Worm (Caenorhabditis elegans) whole organism, L1 larva: Measurements from ENCODE around the gene imb-2.
A peak's percentile ranks its signal among the peaks of the same experiment; 100 is the strongest.

ENCODE experiments used
- C04F5.9 ChIP-seq: sonication (generic microtip); optimal IDR thresholded peaks from 2 replicates; lab custom pipeline; 2016; ENCODE audit warnings: missing genetic modification characterization, missing compliant biosample characterization
- C16A3.4 ChIP-seq: fragments of 150-350 bp; optimal IDR thresholded peaks from 2 replicates; lab custom pipeline; 2014; ENCODE audit warnings: missing biosample characterization, missing genetic modification characterization
- C34B4.2 ChIP-seq: sonication (generic microtip); optimal IDR thresholded peaks from 2 replicates; lab custom pipeline; 2017; ENCODE audit warnings: mild to moderate bottlenecking, missing genetic modification characterization, missing compliant biosample characterization
- F16B12.6 ChIP-seq: fragments of 150-350 bp; optimal IDR thresholded peaks from 2 replicates; lab custom pipeline; 2014; ENCODE audit warnings: missing biosample characterization, missing genetic modification characterization
- aha-1 ChIP-seq: fragments of 150-350 bp; optimal IDR thresholded peaks from 2 replicates; lab custom pipeline; 2014; ENCODE audit warnings: missing biosample characterization, missing genetic modification characterization
- aly-2 ChIP-seq: fragments of 150-350 bp; optimal IDR thresholded peaks from 2 replicates; lab custom pipeline; 2014; ENCODE audit warnings: missing biosample characterization, missing genetic modification characterization
- ama-1 ChIP-seq: fragments of 150-350 bp; optimal IDR thresholded peaks from 2 replicates; lab custom pipeline; 2014
- ceh-63 ChIP-seq: fragments of 200-800 bp; sonication (Bioruptor generic); optimal IDR thresholded peaks from 2 replicates; lab custom pipeline; 2018; ENCODE audit warnings: mild to moderate bottlenecking, missing genetic modification characterization, missing compliant biosample characterization
- ceh-88 ChIP-seq: fragments of 200-800 bp; sonication (Bioruptor generic); IDR thresholded peaks from 2 replicates; pipeline ENCODE4 v1.3.6; 2022; ENCODE audit warnings: missing genetic modification characterization, missing compliant biosample characterization
- ceh-90 ChIP-seq: sonication (generic microtip); optimal IDR thresholded peaks from 2 replicates; lab custom pipeline; 2016; ENCODE audit warnings: missing genetic modification characterization, missing compliant biosample characterization
- dpl-1 ChIP-seq, 3 experiments: fragments of 150-350 bp in 2 of 3; sonication (generic microtip) in 1 of 3; optimal IDR thresholded peaks; 2 replicates each; lab custom pipeline; 2014 to 2017; ENCODE audit warnings: missing biosample characterization in 3 of 3, missing genetic modification characterization in 3 of 3, missing genetic modification reagents in 3 of 3
- dsc-1 ChIP-seq: sonication (generic microtip); optimal IDR thresholded peaks from 2 replicates; lab custom pipeline; 2016; ENCODE audit warnings: mild to moderate bottlenecking, missing genetic modification characterization, missing compliant biosample characterization
- egl-13 ChIP-seq: sonication (generic microtip); optimal IDR thresholded peaks from 2 replicates; lab custom pipeline; 2016; ENCODE audit warnings: missing genotype, missing genetic modification reagents, missing genetic modification characterization, missing compliant biosample characterization
- ets-5 ChIP-seq: fragments of 200-800 bp; sonication (Bioruptor generic); IDR thresholded peaks from 2 replicates; pipeline ENCODE4 v1.3.6; 2022; ENCODE audit warnings: missing genetic modification characterization, missing compliant biosample characterization
- fkh-8 ChIP-seq: sonication (generic microtip); optimal IDR thresholded peaks from 2 replicates; lab custom pipeline; 2016; ENCODE audit warnings: mild to moderate bottlenecking, missing genetic modification characterization, missing compliant biosample characterization
- fos-1 ChIP-seq: fragments of 150-350 bp; optimal IDR thresholded peaks from 2 replicates; lab custom pipeline; 2014; ENCODE audit warnings: missing biosample characterization, missing genetic modification characterization
- grh-1 ChIP-seq: fragments of 200-800 bp; sonication (Bioruptor generic); IDR thresholded peaks from 2 replicates; pipeline ENCODE4 v1.3.6; 2022; ENCODE audit warnings: missing genetic modification reagents, missing genetic modification characterization, missing compliant biosample characterization
- hlh-17 ChIP-seq: fragments of 200-800 bp; sonication (Bioruptor generic); optimal IDR thresholded peaks from 2 replicates; lab custom pipeline; 2018; ENCODE audit warnings: missing genetic modification characterization, mild to moderate bottlenecking, missing compliant biosample characterization, moderate library complexity, borderline replicate concordance
- hlh-4 ChIP-seq: sonication (generic microtip); optimal IDR thresholded peaks from 2 replicates; lab custom pipeline; 2016; ENCODE audit warnings: mild to moderate bottlenecking, missing genetic modification characterization, missing compliant biosample characterization
- hpl-2 ChIP-seq: fragments of 150-350 bp; optimal IDR thresholded peaks from 2 replicates; lab custom pipeline; 2014; ENCODE audit warnings: missing biosample characterization, missing genetic modification reagents, missing genetic modification characterization
- irx-1 ChIP-seq: sonication (generic microtip); optimal IDR thresholded peaks from 2 replicates; lab custom pipeline; 2016; ENCODE audit warnings: missing genetic modification characterization, missing compliant biosample characterization
- isw-1 ChIP-seq: fragments of 200-800 bp; sonication (Bioruptor generic); IDR thresholded peaks from 2 replicates; pipeline ENCODE4 v1.3.6; 2022; ENCODE audit warnings: missing genetic modification characterization, missing compliant biosample characterization
- jun-1 ChIP-seq: fragments of 150-350 bp; optimal IDR thresholded peaks from 2 replicates; lab custom pipeline; 2014; ENCODE audit warnings: missing biosample characterization, missing genetic modification reagents, missing genetic modification characterization
- lin-13 ChIP-seq: fragments of 150-350 bp; optimal IDR thresholded peaks from 2 replicates; lab custom pipeline; 2014; ENCODE audit warnings: missing biosample characterization, missing genetic modification reagents, missing genetic modification characterization
- lin-14 ChIP-seq: fragments of 200-800 bp; sonication (Bioruptor generic); optimal IDR thresholded peaks from 2 replicates; lab custom pipeline; 2018; ENCODE audit warnings: mild to moderate bottlenecking, missing genetic modification characterization, moderate library complexity, missing compliant biosample characterization
- lin-15B ChIP-seq: fragments of 150-350 bp; sonication (generic microtip); optimal IDR thresholded peaks from 3 replicates; lab custom pipeline; 2014; ENCODE audit warnings: missing biosample characterization, missing genetic modification characterization
- lin-35 ChIP-seq, 2 experiments: fragments of 150-350 bp; optimal IDR thresholded peaks; 2 replicates each; lab custom pipeline; 2014; ENCODE audit warnings: missing biosample characterization in 2 of 2, missing genetic modification characterization in 2 of 2, missing genetic modification reagents in 2 of 2
- lin-39 ChIP-seq: fragments of 150-350 bp; optimal IDR thresholded peaks from 2 replicates; lab custom pipeline; 2014; ENCODE audit warnings: missing biosample characterization, missing genetic modification reagents, missing genetic modification characterization
- mep-1 ChIP-seq: fragments of 150-350 bp; optimal IDR thresholded peaks from 2 replicates; lab custom pipeline; 2014; ENCODE audit warnings: missing biosample characterization, missing genetic modification characterization
- nhr-11 ChIP-seq: fragments of 150-350 bp; optimal IDR thresholded peaks from 2 replicates; lab custom pipeline; 2014; ENCODE audit warnings: missing biosample characterization, missing genetic modification characterization
- nhr-12 ChIP-seq: sonication (generic microtip); optimal IDR thresholded peaks from 2 replicates; lab custom pipeline; 2017; ENCODE audit warnings: missing biosample characterization, missing genetic modification characterization
- nhr-19 ChIP-seq: fragments of 200-800 bp; sonication (Bioruptor generic); conservative IDR thresholded peaks from 2 replicates; pipeline ENCODE4 v1.3.6; 2022; ENCODE audit warnings: missing genetic modification characterization, missing compliant biosample characterization
- nhr-237 ChIP-seq: fragments of 150-350 bp; optimal IDR thresholded peaks from 2 replicates; lab custom pipeline; 2014; ENCODE audit warnings: missing biosample characterization, missing genetic modification characterization
- nhr-47 ChIP-seq: sonication (generic microtip); optimal IDR thresholded peaks from 2 replicates; lab custom pipeline; 2016; ENCODE audit warnings: mild to moderate bottlenecking, missing genetic modification characterization, moderate library complexity, missing compliant biosample characterization
- nhr-71 ChIP-seq: sonication (generic microtip); optimal IDR thresholded peaks from 2 replicates; lab custom pipeline; 2016; ENCODE audit warnings: mild to moderate bottlenecking, missing genetic modification characterization, moderate library complexity, missing compliant biosample characterization
- nhr-76 ChIP-seq: sonication (generic microtip); optimal IDR thresholded peaks from 2 replicates; lab custom pipeline; 2017; ENCODE audit warnings: missing biosample characterization, missing genetic modification characterization
- nhr-77 ChIP-seq: fragments of 150-350 bp; optimal IDR thresholded peaks from 2 replicates; lab custom pipeline; 2014; ENCODE audit warnings: missing biosample characterization, missing genetic modification characterization
- nhr-84 ChIP-seq: sonication (generic microtip); optimal IDR thresholded peaks from 2 replicates; lab custom pipeline; 2017; ENCODE audit warnings: missing biosample characterization, missing genetic modification characterization
- nhr-85 ChIP-seq: sonication (generic microtip); peaks from one replicate; lab custom pipeline; 2016; ENCODE audit warnings: missing genetic modification characterization, inconsistent platforms, missing compliant biosample characterization
- nhr-90 ChIP-seq: sonication (generic microtip); optimal IDR thresholded peaks from 2 replicates; lab custom pipeline; 2016; ENCODE audit warnings: mild to moderate bottlenecking, missing genetic modification characterization, missing compliant biosample characterization; ENCODE audit not compliant: poor library complexity
- pqm-1 ChIP-seq: sonication (generic microtip); optimal IDR thresholded peaks from 3 replicates; lab custom pipeline; 2017; ENCODE audit warnings: missing biosample characterization, missing genetic modification characterization
- snu-23 ChIP-seq: sonication (generic microtip); optimal IDR thresholded peaks from 2 replicates; lab custom pipeline; 2016; ENCODE audit warnings: missing genetic modification characterization, missing compliant biosample characterization
- sox-4 ChIP-seq: sonication (generic microtip); optimal IDR thresholded peaks from 2 replicates; lab custom pipeline; 2016; ENCODE audit warnings: missing genetic modification characterization, missing compliant biosample characterization
- sup-37 ChIP-seq: fragments of 200-800 bp; sonication (Bioruptor generic); optimal IDR thresholded peaks from 2 replicates; lab custom pipeline; 2018; ENCODE audit warnings: mild to moderate bottlenecking, missing genetic modification characterization, missing compliant biosample characterization
- swsn-7 ChIP-seq: sonication (generic microtip); optimal IDR thresholded peaks from 2 replicates; lab custom pipeline; 2016; ENCODE audit warnings: missing genetic modification characterization, missing compliant biosample characterization
- tlp-1 ChIP-seq: fragments of 150-350 bp; optimal IDR thresholded peaks from 2 replicates; lab custom pipeline; 2014; ENCODE audit warnings: missing biosample characterization, missing genetic modification characterization
- unc-130 ChIP-seq: fragments of 150-350 bp; optimal IDR thresholded peaks from 2 replicates; lab custom pipeline; 2017; ENCODE audit warnings: missing biosample characterization, missing genetic modification characterization, inconsistent platforms
- unc-30 ChIP-seq: sonication (generic microtip); optimal IDR thresholded peaks from 2 replicates; lab custom pipeline; 2017; ENCODE audit warnings: missing biosample characterization, missing genetic modification characterization
- unc-62 ChIP-seq: fragments of 150-350 bp; optimal IDR thresholded peaks from 2 replicates; lab custom pipeline; 2014; ENCODE audit warnings: missing biosample characterization, missing genetic modification reagents, missing genetic modification characterization
- unc-86 ChIP-seq: sonication (generic microtip); optimal IDR thresholded peaks from 2 replicates; lab custom pipeline; 2016; ENCODE audit warnings: missing genetic modification characterization, missing compliant biosample characterization
- xbp-1 ChIP-seq: sonication (generic microtip); optimal IDR thresholded peaks from 2 replicates; lab custom pipeline; 2016; ENCODE audit warnings: missing genetic modification characterization, missing compliant biosample characterization
- zag-1 ChIP-seq: fragments of 150-350 bp; optimal IDR thresholded peaks from 2 replicates; lab custom pipeline; 2014; ENCODE audit warnings: missing biosample characterization, missing genetic modification characterization
- zip-4 ChIP-seq: fragments of 200-800 bp; sonication (Bioruptor generic); optimal IDR thresholded peaks from 2 replicates; lab custom pipeline; 2018; ENCODE audit warnings: mild to moderate bottlenecking, missing genetic modification characterization, moderate library complexity, missing compliant biosample characterization
- ztf-11 ChIP-seq, 2 experiments: sonication (generic microtip); optimal IDR thresholded peaks; 2 replicates each; lab custom pipeline; 2016 to 2017; ENCODE audit warnings: missing genetic modification characterization in 2 of 2, missing biosample characterization in 1 of 2, missing compliant biosample characterization in 1 of 2
- ztf-4 ChIP-seq: fragments of 150-350 bp; optimal IDR thresholded peaks from 2 replicates; lab custom pipeline; 2014; ENCODE audit warnings: missing biosample characterization, missing genetic modification characterization

imb-2 gene

DNA sequence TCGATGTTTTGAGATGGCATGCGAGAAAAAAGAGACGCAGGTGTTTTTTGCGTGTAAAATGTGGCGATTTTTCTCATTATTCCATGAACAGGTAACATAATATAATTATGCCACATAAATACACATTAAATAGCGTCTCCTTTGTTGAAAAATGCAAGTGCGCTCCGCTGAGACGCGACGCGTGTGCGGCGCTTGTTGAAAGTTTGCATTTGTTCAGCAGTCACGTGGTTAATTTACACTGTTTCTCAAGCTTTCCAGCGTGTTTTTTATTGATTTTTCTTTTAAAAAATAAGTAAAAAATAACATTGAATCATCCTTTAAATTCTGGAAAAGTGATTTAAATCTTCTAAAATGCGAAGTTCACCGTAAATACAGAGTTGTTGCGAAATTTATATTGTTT, 34.1 kb downstream of the imb-2 start (continued):
- peak; percentile 73 for TF ChIP-seq unc-86 (tag; lab: Kevin White, UChicago)
- peak; percentile 89 to 91 for TF ChIP-seq lin-35 (GFP tag; optimal IDR thresholded peaks at IDR 0.05; lab: Kevin White, UChicago)
- no peak for TF ChIP-seq nhr-11
- TF ChIP-seq ets-5 (GFP tag; lab: Robert Waterston, UW) = no peak
- peak; percentile 94 for TF ChIP-seq lin-14 (GFP tag; lab: Kevin White, UChicago)
- peak; percentile 64 for TF ChIP-seq ztf-4 (tag; lab: Kevin White, UChicago)
- TF ChIP-seq ama-1 = peak; percentile 34
- peak; percentile 68 for TF ChIP-seq F16B12.6 (tag; lab: Kevin White, UChicago)
- peak; percentile 81 for TF ChIP-seq nhr-90
- TF ChIP-seq xbp-1 (tag; lab: Kevin White, UChicago) = peak; percentile 88
- peak; percentile 95 for TF ChIP-seq snu-23
- peak; percentile 39 for TF ChIP-seq aly-2 (tag; lab: Kevin White, UChicago)
- TF ChIP-seq nhr-76 (tag; lab: Kevin White, UChicago) = no peak
- TF ChIP-seq C34B4.2 = no peak
- no peak for TF ChIP-seq grh-1 (GFP tag; lab: Robert Waterston, UW)
- TF ChIP-seq dpl-1 (GFP tag; optimal IDR thresholded peaks at IDR 0.05; lab: Kevin White, UChicago) = peak; percentile 80 to 87 (median 83)
- TF ChIP-seq aha-1 (tag; lab: Kevin White, UChicago) = no peak
- TF ChIP-seq nhr-71 (tag; lab: Kevin White, UChicago) = peak; percentile 94
- peak; percentile 80 for TF ChIP-seq nhr-19
- peak; percentile 93 for TF ChIP-seq lin-15B (tag; lab: Kevin White, UChicago)
- TF ChIP-seq pqm-1 (tag; lab: Kevin White, UChicago) = no peak
- TF ChIP-seq egl-13 (tag; lab: Kevin White, UChicago) = peak; percentile 77
- TF ChIP-seq hlh-4 (tag; lab: Kevin White, UChicago) = no peak
- no peak for TF ChIP-seq C04F5.9 (tag; lab: Kevin White, UChicago)
- peak; percentile 37 for TF ChIP-seq sox-4
- peak; percentile 79 for TF ChIP-seq irx-1 (tag; lab: Kevin White, UChicago)
- peak; percentile 28 for TF ChIP-seq hpl-2
- no peak for TF ChIP-seq sup-37 (GFP tag; lab: Kevin White, UChicago)
- peak; percentile 94 for TF ChIP-seq C16A3.4 (tag; lab: Kevin White, UChicago)
- peak; percentile 50 for TF ChIP-seq fos-1 (tag; lab: Kevin White, UChicago)
- TF ChIP-seq unc-130 (tag; lab: Kevin White, UChicago) = peak; percentile 99
- peak; percentile 59 for TF ChIP-seq nhr-237 (tag; lab: Kevin White, UChicago)
- no peak for TF ChIP-seq ceh-63
- TF ChIP-seq mep-1 (tag; lab: Kevin White, UChicago) = peak; percentile 97
- TF ChIP-seq nhr-12 (tag; lab: Kevin White, UChicago) = no peak
- no peak for TF ChIP-seq unc-62 (GFP tag; lab: Kevin White, UChicago)
- no peak for TF ChIP-seq hlh-17 (GFP tag; lab: Kevin White, UChicago)
- TF ChIP-seq nhr-84 (tag; lab: Kevin White, UChicago) = no peak
- TF ChIP-seq ceh-90 (tag; lab: Kevin White, UChicago) = peak; percentile 27
- TF ChIP-seq fkh-8 (tag; lab: Kevin White, UChicago) = peak; percentile 90
- peak; percentile 84 for TF ChIP-seq dsc-1 (tag; lab: Kevin White, UChicago)
- TF ChIP-seq swsn-7 = peak; percentile 83
- TF ChIP-seq isw-1 (GFP tag; lab: Robert Waterston, UW) = peak; percentile 74
- peak; percentile 67 for TF ChIP-seq zip-4 (GFP tag; lab: Kevin White, UChicago)
- TF ChIP-seq zag-1 = no peak
- no peak for TF ChIP-seq unc-30 (tag; lab: Kevin White, UChicago)
- TF ChIP-seq lin-39 (tag; lab: Kevin White, UChicago) = peak; percentile 60
- TF ChIP-seq tlp-1 (tag; lab: Kevin White, UChicago) = no peak
- TF ChIP-seq nhr-85 (tag; lab: Kevin White, UChicago) = peak; percentile 93
- TF ChIP-seq ceh-88 (GFP tag; lab: Robert Waterston, UW) = no peak; the same call in 1 of the 2 replicates
- TF ChIP-seq nhr-47 (tag; lab: Kevin White, UChicago) = peak; percentile 89
- TF ChIP-seq ztf-11 (tag; optimal IDR thresholded peaks at IDR 0.05; lab: Kevin White, UChicago) = peak in 1 of 2 experiments; percentile 48
- TF ChIP-seq jun-1 = peak; percentile 56
- TF ChIP-seq lin-13 (GFP tag; lab: Kevin White, UChicago) = peak; percentile 81
- TF ChIP-seq nhr-77 = peak; percentile 88
